Worm (Caenorhabditis elegans): ENCODE measurements around the gene K06A4.7.

The K06A4.7 gene

DNA sequence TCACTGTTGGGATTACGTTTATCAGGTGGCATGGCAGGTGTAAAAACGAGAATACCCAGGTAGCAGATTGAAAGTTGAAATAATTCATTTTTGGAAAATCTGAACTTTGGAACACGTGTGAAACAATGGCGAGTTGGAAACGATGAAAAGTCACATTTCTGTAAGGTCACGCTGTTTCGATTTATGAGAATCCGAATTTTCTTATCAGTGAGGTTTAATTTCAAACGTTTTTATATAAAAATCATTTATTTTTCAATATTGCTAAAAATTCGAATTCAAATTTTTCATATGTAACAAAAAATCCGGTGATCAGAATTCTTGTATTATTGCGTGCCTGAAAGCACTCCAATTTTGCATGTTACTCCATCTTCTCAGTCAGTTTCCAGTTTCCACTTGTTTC, 28.7 kb downstream of the K06A4.7 start, which contains the start of gene F07D3.3:
F07D3.3 (minus strand) TSS at position 101 of the 400 bp plus-strand sequence.
- no peak for TF ChIP-seq hmg-4 (GFP tag; optimal IDR thresholded peaks at IDR 0.05)
- no peak for TF ChIP-seq ama-1 (optimal IDR thresholded peaks at IDR 0.05)
- TF ChIP-seq ceh-13 (GFP tag; optimal IDR thresholded peaks at IDR 0.05), result no peak
- no peak for TF ChIP-seq sea-1 (GFP tag; conservative IDR thresholded peaks at IDR 0.05)

DNA sequence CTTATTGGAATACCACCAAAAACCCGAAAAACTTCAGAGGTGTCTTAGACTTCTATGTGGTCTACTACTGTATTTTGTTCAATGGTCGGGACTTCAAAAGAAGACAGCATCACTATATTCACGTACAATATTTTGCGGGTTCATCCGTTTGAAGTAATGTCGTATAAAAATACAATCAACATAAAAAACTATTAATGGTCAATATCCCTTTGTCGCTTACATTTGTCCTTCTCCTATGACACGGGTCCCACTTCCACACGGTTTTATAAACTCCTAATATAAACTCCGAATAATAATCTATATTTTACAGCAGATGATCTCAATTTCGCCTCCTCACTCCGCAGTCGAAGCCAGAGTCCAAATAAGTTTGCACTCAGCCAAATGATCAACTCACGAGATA, 33.8 kb downstream of the K06A4.7 start:
- no peak for TF ChIP-seq B0310.2 (tag; optimal IDR thresholded peaks at IDR 0.05)
- no peak for TF ChIP-seq tbx-37 (GFP tag; conservative IDR thresholded peaks at IDR 0.05)
- no peak for TF ChIP-seq sea-1 (GFP tag; conservative IDR thresholded peaks at IDR 0.05)
- TF ChIP-seq ama-1 (optimal IDR thresholded peaks at IDR 0.05), result no peak
- TF ChIP-seq hmg-4 (GFP tag; optimal IDR thresholded peaks at IDR 0.05), result no peak
- no peak for TF ChIP-seq pes-1 (GFP tag; IDR thresholded peaks at IDR 0.05)
- TF ChIP-seq hnd-1 (tag; optimal IDR thresholded peaks at IDR 0.05), result no peak
- no peak for TF ChIP-seq ets-7 (tag; optimal IDR thresholded peaks at IDR 0.05)
- no peak for TF ChIP-seq ceh-36 (tag; optimal IDR thresholded peaks at IDR 0.05)
- TF ChIP-seq ceh-13 (GFP tag; optimal IDR thresholded peaks at IDR 0.05), result no peak
- no peak for TF ChIP-seq flt-1 (GFP tag; IDR thresholded peaks at IDR 0.05)
- no peak for TF ChIP-seq scrt-1 (GFP tag; IDR thresholded peaks at IDR 0.05)
- TF ChIP-seq F13C5.2 (tag; optimal IDR thresholded peaks at IDR 0.05), result no peak

- TF ChIP-seq hnd-1 (tag; optimal IDR thresholded peaks at IDR 0.05) (no peak), aly-1 (tag; optimal IDR thresholded peaks at IDR 0.05) (no peak), tbx-11 (GFP tag; IDR thresholded peaks at IDR 0.05) (no peak), ceh-36 (tag; optimal IDR thresholded peaks at IDR 0.05) (no peak), ets-7 (tag; optimal IDR thresholded peaks at IDR 0.05) (no peak), ama-1 (optimal IDR thresholded peaks at IDR 0.05) (no peak), hmbx-1 (tag; optimal IDR thresholded peaks at IDR 0.05) (no peak), B0310.2 (tag; optimal IDR thresholded peaks at IDR 0.05) (no peak), pes-1 (GFP tag; IDR thresholded peaks at IDR 0.05) (no peak), flt-1 (GFP tag; IDR thresholded peaks at IDR 0.05) (no peak), hmg-4 (GFP tag; optimal IDR thresholded peaks at IDR 0.05) (no peak), tbx-37 (GFP tag; conservative IDR thresholded peaks at IDR 0.05) (no peak), sea-1 (GFP tag; conservative IDR thresholded peaks at IDR 0.05) (no peak), F13C5.2 (tag; optimal IDR thresholded peaks at IDR 0.05) (no peak), scrt-1 (GFP tag; IDR thresholded peaks at IDR 0.05) (no peak)
Observed at ce11 chrV:9453933-9454332, 37.4 kb downstream of the K06A4.7 start.

DNA sequence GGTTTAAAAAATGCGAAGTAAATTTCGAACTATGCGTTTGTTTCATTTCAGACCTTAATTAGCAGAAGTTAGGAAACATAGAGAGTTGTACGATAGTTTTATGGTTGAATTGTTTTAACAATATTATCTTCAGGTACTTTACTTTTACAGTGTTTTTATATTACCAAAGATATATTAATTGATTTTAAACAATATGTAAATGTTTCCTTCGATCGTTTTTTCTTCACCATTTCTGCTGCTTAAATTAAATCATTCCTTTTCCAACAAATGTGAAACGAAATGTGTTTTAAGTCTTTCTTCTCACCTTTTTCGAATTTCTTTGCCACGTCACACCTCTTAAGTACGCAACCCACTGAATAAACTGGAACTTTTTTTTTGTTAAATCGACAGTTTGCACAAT, 38.0 kb downstream of the K06A4.7 start:
- TF ChIP-seq hmbx-1 (tag; optimal IDR thresholded peaks at IDR 0.05) (no peak), ceh-13 (GFP tag; optimal IDR thresholded peaks at IDR 0.05) (no peak), ama-1 (optimal IDR thresholded peaks at IDR 0.05) (no peak), pes-1 (GFP tag; IDR thresholded peaks at IDR 0.05) (no peak), aly-1 (tag; optimal IDR thresholded peaks at IDR 0.05) (no peak), flt-1 (GFP tag; IDR thresholded peaks at IDR 0.05) (no peak), B0310.2 (tag; optimal IDR thresholded peaks at IDR 0.05) (no peak), ceh-36 (tag; optimal IDR thresholded peaks at IDR 0.05) (no peak), F13C5.2 (tag; optimal IDR thresholded peaks at IDR 0.05) (no peak)

DNA sequence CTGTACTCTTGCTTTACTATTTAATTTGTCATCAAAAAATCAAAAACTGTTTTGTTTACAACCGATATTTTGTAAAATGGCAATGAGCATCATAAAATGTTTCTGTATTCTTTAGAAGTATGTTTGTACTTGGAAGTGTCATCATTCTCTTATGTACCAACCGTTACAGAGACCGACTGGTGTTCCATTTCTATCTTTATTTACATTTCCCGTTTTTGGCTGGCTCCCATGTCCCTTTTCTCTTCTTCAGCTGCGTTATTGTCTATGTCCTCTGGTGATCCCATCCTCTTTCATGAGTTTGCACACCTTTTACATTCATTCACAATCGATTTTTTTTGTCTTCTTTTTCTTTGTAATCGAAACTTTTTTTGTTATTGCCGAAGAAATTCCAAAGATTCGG, 39.8 kb downstream of the K06A4.7 start:
- no peak for TF ChIP-seq scrt-1 (GFP tag; IDR thresholded peaks at IDR 0.05)
- no peak for TF ChIP-seq ceh-36 (tag; optimal IDR thresholded peaks at IDR 0.05)
- TF ChIP-seq tbx-11 (GFP tag; IDR thresholded peaks at IDR 0.05), result no peak
- TF ChIP-seq tra-4 (tag; optimal IDR thresholded peaks at IDR 0.05), result no peak
- no peak for TF ChIP-seq sea-1 (GFP tag; conservative IDR thresholded peaks at IDR 0.05)
- TF ChIP-seq hmbx-1 (tag; optimal IDR thresholded peaks at IDR 0.05), result no peak
- TF ChIP-seq hmg-4 (GFP tag; optimal IDR thresholded peaks at IDR 0.05), result no peak
- no peak for TF ChIP-seq pes-1 (GFP tag; IDR thresholded peaks at IDR 0.05)
- TF ChIP-seq F13C5.2 (tag; optimal IDR thresholded peaks at IDR 0.05), result no peak
- TF ChIP-seq ama-1 (optimal IDR thresholded peaks at IDR 0.05), result no peak
- no peak for TF ChIP-seq ets-7 (tag; optimal IDR thresholded peaks at IDR 0.05)
- TF ChIP-seq flt-1 (GFP tag; IDR thresholded peaks at IDR 0.05), result no peak
- TF ChIP-seq hnd-1 (tag; optimal IDR thresholded peaks at IDR 0.05), result no peak
- no peak for TF ChIP-seq tbx-37 (GFP tag; conservative IDR thresholded peaks at IDR 0.05)
- TF ChIP-seq aly-1 (tag; optimal IDR thresholded peaks at IDR 0.05), result no peak

DNA sequence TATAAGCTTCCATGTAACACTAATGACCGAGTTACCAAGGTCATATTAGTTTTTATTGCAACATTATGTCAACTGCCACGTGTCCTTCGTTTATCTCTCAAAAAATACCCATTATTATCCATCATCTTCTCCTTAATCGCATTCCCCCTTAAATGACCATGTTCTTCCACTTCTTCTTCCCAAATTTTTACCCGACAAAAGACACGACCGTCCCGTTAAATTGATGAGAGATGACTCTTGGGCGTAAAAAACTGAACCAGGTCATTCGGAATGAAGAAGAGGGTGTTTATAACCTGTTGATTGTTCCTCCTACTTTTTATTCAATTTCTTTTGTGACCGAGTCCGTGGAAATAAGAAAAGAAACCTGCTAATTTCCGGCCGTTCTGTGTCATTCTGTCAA, 46.7 kb downstream of the K06A4.7 start:
- no peak for TF ChIP-seq tra-4 (tag; optimal IDR thresholded peaks at IDR 0.05)
- TF ChIP-seq aly-1 (tag; optimal IDR thresholded peaks at IDR 0.05), result no peak
- no peak for TF ChIP-seq ceh-36 (tag; optimal IDR thresholded peaks at IDR 0.05)
- TF ChIP-seq ama-1 (optimal IDR thresholded peaks at IDR 0.05), result no peak
- no peak for TF ChIP-seq hmbx-1 (tag; optimal IDR thresholded peaks at IDR 0.05)
- no peak for TF ChIP-seq ets-7 (tag; optimal IDR thresholded peaks at IDR 0.05)
- TF ChIP-seq scrt-1 (GFP tag; IDR thresholded peaks at IDR 0.05), result no peak
- TF ChIP-seq pes-1 (GFP tag; IDR thresholded peaks at IDR 0.05), result no peak
- TF ChIP-seq F13C5.2 (tag; optimal IDR thresholded peaks at IDR 0.05), result no peak
- TF ChIP-seq tbx-37 (GFP tag; conservative IDR thresholded peaks at IDR 0.05), result no peak
- no peak for TF ChIP-seq tbx-11 (GFP tag; IDR thresholded peaks at IDR 0.05)

- TF ChIP-seq ceh-13 (GFP tag; optimal IDR thresholded peaks at IDR 0.05), result no peak
- no peak for TF ChIP-seq tbx-37 (GFP tag; conservative IDR thresholded peaks at IDR 0.05)
- TF ChIP-seq aly-1 (tag; optimal IDR thresholded peaks at IDR 0.05), result no peak
- TF ChIP-seq ceh-36 (tag; optimal IDR thresholded peaks at IDR 0.05), result no peak
- no peak for TF ChIP-seq F13C5.2 (tag; optimal IDR thresholded peaks at IDR 0.05)
- no peak for TF ChIP-seq B0310.2 (tag; optimal IDR thresholded peaks at IDR 0.05)
- no peak for TF ChIP-seq flt-1 (GFP tag; IDR thresholded peaks at IDR 0.05)
- TF ChIP-seq ets-7 (tag; optimal IDR thresholded peaks at IDR 0.05), result no peak
- no peak for TF ChIP-seq hmg-4 (GFP tag; optimal IDR thresholded peaks at IDR 0.05)
- no peak for TF ChIP-seq ama-1 (optimal IDR thresholded peaks at IDR 0.05)
Observed at ce11 chrV:9443748-9444147, 47.5 kb downstream of the K06A4.7 start, which contains the start of gene wdr-62. Gene wdr-62, plus strand, starts transcription at chrV:9444048.

DNA sequence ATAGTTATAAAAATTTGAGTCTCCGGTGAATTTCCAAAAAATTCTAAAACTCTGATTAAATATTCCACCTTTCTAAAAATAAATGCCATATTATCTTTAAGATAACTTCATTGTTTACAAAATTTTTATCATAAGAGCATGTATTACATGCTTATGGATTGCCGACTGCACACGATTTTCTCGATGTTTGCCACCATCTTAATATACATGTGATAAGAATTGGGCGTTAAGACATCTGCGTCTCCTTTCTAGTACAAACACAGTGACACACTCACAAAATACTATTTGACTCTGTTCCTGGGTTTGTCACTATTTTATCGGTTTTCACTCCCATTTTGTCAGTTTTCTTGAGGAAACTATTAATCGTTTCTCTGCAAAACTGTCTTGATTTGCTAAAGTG, 48.2 kb downstream of the K06A4.7 start:
- TF ChIP-seq hnd-1 (tag; optimal IDR thresholded peaks at IDR 0.05) (no peak), ama-1 (optimal IDR thresholded peaks at IDR 0.05) (no peak), hmg-4 (GFP tag; optimal IDR thresholded peaks at IDR 0.05) (no peak), flt-1 (GFP tag; IDR thresholded peaks at IDR 0.05) (no peak), ceh-13 (GFP tag; optimal IDR thresholded peaks at IDR 0.05) (no peak), pes-1 (GFP tag; IDR thresholded peaks at IDR 0.05) (no peak), tra-4 (tag; optimal IDR thresholded peaks at IDR 0.05) (no peak), ceh-36 (tag; optimal IDR thresholded peaks at IDR 0.05) (no peak), sea-1 (GFP tag; conservative IDR thresholded peaks at IDR 0.05) (no peak), F13C5.2 (tag; optimal IDR thresholded peaks at IDR 0.05) (no peak), tbx-11 (GFP tag; IDR thresholded peaks at IDR 0.05) (no peak), B0310.2 (tag; optimal IDR thresholded peaks at IDR 0.05) (no peak)

Measured in whole organism, early embryonic.